Worm (Caenorhabditis elegans): ENCODE data around the gene W02A2.9.
A peak's percentile ranks its signal among the peaks of the same experiment; 100 is the strongest.

The W02A2.9 gene

ce11 chrIV:13371699-13372098, 24.2 kb downstream of the W02A2.9 start, which contains the start of gene Y62E10A.6:
TSS of gene Y62E10A.6 (plus strand) at chrIV:13371999.
- peak; percentile 14 for TF ChIP-seq ztf-18 (tag; optimal IDR thresholded peaks at IDR 0.05)
- no peak for TF ChIP-seq cebp-2 (GFP tag; IDR thresholded peaks at IDR 0.05)
- peak; percentile 6 for TF ChIP-seq lsl-1 (GFP tag; optimal IDR thresholded peaks at IDR 0.05)

- no peak for TF ChIP-seq ztf-3 (GFP tag; optimal IDR thresholded peaks at IDR 0.05)
Observed at ce11 chrIV:13374918-13375317, 27.5 kb downstream of the W02A2.9 start.

ce11 chrIV:13377716-13378115, 30.3 kb downstream of the W02A2.9 start, which contains the start of gene mau-8:
TSS of gene mau-8 (plus strand) at chrIV:13378016.
- TF ChIP-seq ets-4 (GFP tag; optimal IDR thresholded peaks at IDR 0.05) (no peak), K12H6.12 (tag; optimal IDR thresholded peaks at IDR 0.05) (no peak), F23B12.7 (tag; optimal IDR thresholded peaks at IDR 0.05; ENCODE audit: insufficient read depth) (no peak), hrde-1 (tag; optimal IDR thresholded peaks at IDR 0.05; ENCODE audit: borderline replicate concordance) (no peak), nhr-120 (GFP tag; IDR thresholded peaks at IDR 0.05) (no peak), aptf-3 (GFP tag; IDR thresholded peaks at IDR 0.05) (no peak)

- no peak for TF ChIP-seq F57A8.1 (GFP tag; optimal IDR thresholded peaks at IDR 0.05)
- peak; percentile 82; the same call in 1 of the 2 replicates for TF ChIP-seq cebp-2 (GFP tag; IDR thresholded peaks at IDR 0.05)
Observed at ce11 chrIV:13380506-13380905, 33.0 kb downstream of the W02A2.9 start.

- TF ChIP-seq tbx-9 (tag; optimal IDR thresholded peaks at IDR 0.05; ENCODE audit: borderline replicate concordance) (no peak), T07F8.4 (tag; optimal IDR thresholded peaks at IDR 0.05) (no peak)
Observed at ce11 chrIV:13381823-13382222, 34.4 kb downstream of the W02A2.9 start, which contains the start of gene emc-3. TSS of gene emc-3 (minus strand) at chrIV:13381923.

ce11 chrIV:13383763-13384436, 36.4 kb downstream of the W02A2.9 start, which contains the start of gene rab-19:
TSS of gene rab-19 (minus strand) at chrIV:13384386.
- TF ChIP-seq nhr-90 (tag; optimal IDR thresholded peaks at IDR 0.05) = no peak
- TF ChIP-seq lin-40 (tag; optimal IDR thresholded peaks at IDR 0.05) = no peak
- TF ChIP-seq hmg-1.2 (GFP tag; IDR thresholded peaks at IDR 0.05) = peak; percentile 90

- no peak for TF ChIP-seq mel-28 (tag; optimal IDR thresholded peaks at IDR 0.05; ENCODE audit: borderline replicate concordance)
- TF ChIP-seq mcd-1 (GFP tag; IDR thresholded peaks at IDR 0.05) = peak; percentile 91
- peak; percentile 38 for TF ChIP-seq efl-1 (GFP tag; optimal IDR thresholded peaks at IDR 0.05)
- TF ChIP-seq dpff-1 (tag; optimal IDR thresholded peaks at IDR 0.05) = no peak
- no peak for TF ChIP-seq cebp-1 (GFP tag; IDR thresholded peaks at IDR 0.05)
- TF ChIP-seq cebp-1 (tag; optimal IDR thresholded peaks at IDR 0.05) = peak; percentile 45
- peak; percentile 42 for TF ChIP-seq tbp1 (GFP tag; optimal IDR thresholded peaks at IDR 0.05)
- TF ChIP-seq attf-5 (GFP tag; optimal IDR thresholded peaks at IDR 0.05) = peak; percentile 74
- peak; percentile 46 for TF ChIP-seq F33H1.4 (GFP tag; IDR thresholded peaks at IDR 0.05)
- TF ChIP-seq snpc-4 (GFP tag; optimal IDR thresholded peaks at IDR 0.05) = no peak
- TF ChIP-seq snpc-4 (tag; optimal IDR thresholded peaks at IDR 0.05) = peak; percentile 5 to 81 (median 66)
- no peak for TF ChIP-seq nhr-80 (tag; optimal IDR thresholded peaks at IDR 0.05)
- TF ChIP-seq unc-130 (GFP tag; optimal IDR thresholded peaks at IDR 0.05) = peak; percentile 50
- TF ChIP-seq zim-3 (tag; optimal IDR thresholded peaks at IDR 0.05) = no peak
- TF ChIP-seq ceh-27 (GFP tag; optimal IDR thresholded peaks at IDR 0.05) = peak; percentile 25
- TF ChIP-seq D2030.7 (GFP tag; IDR thresholded peaks at IDR 0.05) = peak; percentile 40
- TF ChIP-seq lin-40 (tag; optimal IDR thresholded peaks at IDR 0.05) = peak; percentile 47
- TF ChIP-seq ZK185.1 (tag; optimal IDR thresholded peaks at IDR 0.05; ENCODE audit: poor library complexity, severe bottlenecking) = peak; percentile 17
- TF ChIP-seq snpc-3.4 (tag; optimal IDR thresholded peaks at IDR 0.05) = peak; percentile 3
- TF ChIP-seq madf-3 (GFP tag; IDR thresholded peaks at IDR 0.05) = 0 out of 2 replicates have a peak, but pooled peaks have one; percentile 43
- TF ChIP-seq lin-54 (GFP tag; optimal IDR thresholded peaks at IDR 0.05) = peak; percentile 29
- peak; percentile 41 for TF ChIP-seq lsl-1 (GFP tag; optimal IDR thresholded peaks at IDR 0.05)
Observed at ce11 chrIV:13386043-13386442, 38.6 kb downstream of the W02A2.9 start, which contains the start of the genes Y62E10A.20, Y62E10A.23 and mdt-9. TSS of gene Y62E10A.20 (minus strand) at chrIV:13386091. TSS of gene Y62E10A.23 (plus strand) at chrIV:13386324. TSS of gene mdt-9 (plus strand) at chrIV:13386380.
